Worm (Caenorhabditis elegans) whole organism, L4 larva: ENCODE data around the gene srg-64.

Experiments used
- ces-1 ChIP-seq: fragments of 150-350 bp; sonication (generic microtip); optimal IDR thresholded peaks from 4 replicates; lab custom pipeline; 2014; ENCODE audit warnings: missing biosample characterization, missing genetic modification reagents, missing genetic modification characterization
- daf-19 ChIP-seq: fragments of 200-800 bp; sonication (Bioruptor generic); conservative IDR thresholded peaks from 2 replicates; pipeline ENCODE4 v1.3.6; 2022; ENCODE audit warnings: missing genetic modification characterization, missing compliant biosample characterization
- fos-1 ChIP-seq: fragments of 150-350 bp; optimal IDR thresholded peaks from 2 replicates; lab custom pipeline; 2014; ENCODE audit warnings: missing biosample characterization, missing genetic modification characterization
- set-16 ChIP-seq: fragments of 200-800 bp; sonication (Bioruptor generic); IDR thresholded peaks from 2 replicates; pipeline ENCODE4 v1.3.6; 2022; ENCODE audit warnings: missing genetic modification reagents, missing genetic modification characterization, missing compliant biosample characterization
- skn-1 ChIP-seq: fragments of 150-350 bp; optimal IDR thresholded peaks from 2 replicates; lab custom pipeline; 2014; ENCODE audit warnings: missing biosample characterization, missing genetic modification characterization
- unc-130 ChIP-seq: sonication (generic microtip); optimal IDR thresholded peaks from 2 replicates; lab custom pipeline; 2016; ENCODE audit warnings: missing genetic modification reagents, missing genetic modification characterization, missing compliant biosample characterization
- unc-62 ChIP-seq, 3 experiments: fragments of 150-350 bp in 1 of 3; sonication (generic microtip); optimal IDR thresholded peaks in 2 of 3; peaks in 1 of 3; 1 replicate in 1 of 3; 2 replicates in 2 of 3; lab custom pipeline; 2014 to 2017; ENCODE audit warnings: missing biosample characterization in 3 of 3, missing genetic modification characterization in 3 of 3, missing genetic modification reagents in 3 of 3, missing genotype in 1 of 3
- ztf-11 ChIP-seq: fragments of 150-350 bp; optimal IDR thresholded peaks from 2 replicates; lab custom pipeline; 2014; ENCODE audit warnings: missing biosample characterization, missing genetic modification characterization

DNA sequence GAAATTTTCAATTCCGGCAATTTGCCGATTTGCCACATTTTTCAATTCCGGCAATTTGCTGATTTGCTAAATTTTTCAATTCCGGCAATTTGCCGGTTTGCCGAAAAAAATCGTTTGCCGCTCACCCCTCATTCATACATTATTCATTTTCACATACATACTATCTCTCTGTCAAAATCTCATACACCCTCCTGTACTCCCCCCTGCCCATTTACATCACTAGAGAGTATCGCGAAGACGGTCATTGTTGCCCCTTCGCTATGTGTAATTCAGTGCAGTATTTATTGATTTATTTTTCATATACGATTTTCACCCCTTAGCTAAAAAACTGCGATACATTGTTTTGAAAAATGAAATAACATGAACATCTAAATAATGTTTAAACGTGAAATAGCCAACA is 4.0 kb downstream of the srg-64 start:
- TF ChIP-seq unc-62 (GFP tag; optimal IDR thresholded peaks at IDR 0.05 in 1 of 2; lab: Kevin White, UChicago) (peak in 1 of 2 experiments; percentile 27), unc-62 (tag; optimal IDR thresholded peaks at IDR 0.05; lab: Kevin White, UChicago) (no peak), unc-130 (GFP tag; lab: Kevin White, UChicago) (no peak), ztf-11 (tag; lab: Kevin White, UChicago) (no peak), skn-1 (tag; lab: Kevin White, UChicago) (no peak), set-16 (no peak), ces-1 (GFP tag; lab: Kevin White, UChicago) (peak; percentile 6), fos-1 (tag; lab: Kevin White, UChicago) (no peak), daf-19 (GFP tag; lab: Robert Waterston, UW) (no peak)
